Fruit fly (Drosophila melanogaster): Measurements from ENCODE around the gene CG43965.

Gene CG43965

DNA sequence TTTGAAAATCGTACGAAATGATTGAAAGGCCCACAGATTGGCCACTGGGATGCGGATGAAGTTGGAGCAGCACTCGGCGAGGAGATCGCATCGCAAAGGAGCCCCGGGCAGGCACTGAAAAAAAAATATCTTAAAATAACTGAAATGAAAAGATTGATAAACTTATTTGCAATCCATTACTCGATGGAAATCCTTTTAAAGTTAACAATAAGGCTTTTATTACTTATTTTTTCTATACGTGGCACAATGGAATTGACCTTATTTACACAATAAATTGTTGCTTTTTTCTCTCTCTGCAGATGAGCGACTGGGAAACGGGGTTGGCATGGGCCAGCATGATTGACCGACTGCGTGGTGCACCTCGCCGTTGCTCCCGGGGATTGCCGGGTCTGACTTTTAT lies 25.7 kb upstream of the CG43965 start (continued):
- TF ChIP-seq Hr78 (GFP tag; optimal IDR thresholded peaks at IDR 0.05): peak in 1 of 2 experiments; percentile 35
- TF ChIP-seq Sox100B (GFP tag; optimal IDR thresholded peaks at IDR 0.05): peak; percentile 58
- TF ChIP-seq CG6689 (GFP tag; IDR thresholded peaks at IDR 0.05): peak; percentile 67
- TF ChIP-seq pb (GFP tag; optimal IDR thresholded peaks at IDR 0.05): peak; percentile 24
- TF ChIP-seq gsb-n (tag; optimal IDR thresholded peaks at IDR 0.05): peak; percentile 42
- TF ChIP-seq az2 (GFP tag; optimal IDR thresholded peaks at IDR 0.05): peak; percentile 61
- TF ChIP-seq so (GFP tag; IDR thresholded peaks at IDR 0.05): peak; percentile 59; the same call in 2 of the 3 replicates
- peak; percentile 41 for TF ChIP-seq jumu (GFP tag; optimal IDR thresholded peaks at IDR 0.05)
- TF ChIP-seq chif (GFP tag; optimal IDR thresholded peaks at IDR 0.05): peak in 1 of 2 experiments; percentile 39
- TF ChIP-seq CG8359 (GFP tag; optimal IDR thresholded peaks at IDR 0.05; ENCODE audit: borderline replicate concordance): peak; percentile 14
- peak; percentile 12 for TF ChIP-seq run (tag; optimal IDR thresholded peaks at IDR 0.05)
- TF ChIP-seq CG11695 (GFP tag; IDR thresholded peaks at IDR 0.05): peak; percentile 50; the same call in 1 of the 3 replicates
- TF ChIP-seq CG6683 (GFP tag; optimal IDR thresholded peaks at IDR 0.05): no peak
- peak; percentile 49; the same call in 1 of the 3 replicates for TF ChIP-seq Mrtf (GFP tag; IDR thresholded peaks at IDR 0.05)
- no peak for TF ChIP-seq pzg (GFP tag; optimal IDR thresholded peaks at IDR 0.05)
- TF ChIP-seq wor (GFP tag; IDR thresholded peaks at IDR 0.05): peak; percentile 68
- no peak for TF ChIP-seq CG2120 (GFP tag; optimal IDR thresholded peaks at IDR 0.05)
- TF ChIP-seq phol (tag; optimal IDR thresholded peaks at IDR 0.05): peak; percentile 70
- peak; percentile 49 for TF ChIP-seq B-H1 (GFP tag; IDR thresholded peaks at IDR 0.05)
- peak; percentile 70 for TF ChIP-seq ttk (GFP tag; IDR thresholded peaks at IDR 0.05)
- TF ChIP-seq CG32767 (GFP tag; IDR thresholded peaks at IDR 0.05): 0 out of 2 replicates have a peak, but pooled peaks have one; percentile 19
- no peak for TF ChIP-seq sc (optimal IDR thresholded peaks at IDR 0.05)
- peak; percentile 36 for TF ChIP-seq sc (GFP tag; optimal IDR thresholded peaks at IDR 0.05)
- TF ChIP-seq Hsf (GFP tag; optimal IDR thresholded peaks at IDR 0.05): peak; percentile 32
- TF ChIP-seq sens (GFP tag): peak; percentile 87
- TF ChIP-seq fd96Cb (tag; optimal IDR thresholded peaks at IDR 0.05): peak; percentile 63
- peak; percentile 17 for TF ChIP-seq NfI (GFP tag; optimal IDR thresholded peaks at IDR 0.05)
- peak; percentile 47 for TF ChIP-seq CG4707 (GFP tag; optimal IDR thresholded peaks at IDR 0.05)
- TF ChIP-seq CG14014 (GFP tag; IDR thresholded peaks at IDR 0.05): 0 out of 2 replicates have a peak, but pooled peaks have one; percentile 23
- TF ChIP-seq Drgx (GFP tag; IDR thresholded peaks at IDR 0.05): peak; percentile 71
- TF ChIP-seq aop (GFP tag; IDR thresholded peaks at IDR 0.05): no peak
- TF ChIP-seq Pdp1 (GFP tag; optimal IDR thresholded peaks at IDR 0.05): peak; percentile 17 to 33
- TF ChIP-seq D19A (tag; optimal IDR thresholded peaks at IDR 0.05): peak; percentile 44
- TF ChIP-seq ewg (GFP tag; optimal IDR thresholded peaks at IDR 0.05): peak; percentile 44
- TF ChIP-seq CG11504 (tag; optimal IDR thresholded peaks at IDR 0.05): peak; percentile 73
- TF ChIP-seq odd (GFP tag; optimal IDR thresholded peaks at IDR 0.05): peak; percentile 20
- peak; percentile 55 for TF ChIP-seq CG8924 (tag; optimal IDR thresholded peaks at IDR 0.05)
- peak; percentile 44 for TF ChIP-seq ssp (GFP tag; IDR thresholded peaks at IDR 0.05)
- TF ChIP-seq NC2β (GFP tag; optimal IDR thresholded peaks at IDR 0.05): peak; percentile 12
- TF ChIP-seq HmgZ (tag; optimal IDR thresholded peaks at IDR 0.05): no peak
- TF ChIP-seq Hr51 (GFP tag; optimal IDR thresholded peaks at IDR 0.05): peak in 1 of 2 experiments; percentile 71
- 0 out of 2 replicates have a peak, but pooled peaks have one; percentile 18 for TF ChIP-seq E2f1 (GFP tag; IDR thresholded peaks at IDR 0.05)
- peak; percentile 9 for TF ChIP-seq Chrac-16 (GFP tag; optimal IDR thresholded peaks at IDR 0.05)
- peak; percentile 56 for TF ChIP-seq CG2712 (tag; optimal IDR thresholded peaks at IDR 0.05)
- TF ChIP-seq Nf-YA (GFP tag; IDR thresholded peaks at IDR 0.05): peak; percentile 40; the same call in 1 of the 2 replicates
- TF ChIP-seq CG18619 (GFP tag; optimal IDR thresholded peaks at IDR 0.05): peak; percentile 12
- TF ChIP-seq CG6254 (GFP tag; optimal IDR thresholded peaks at IDR 0.05): peak; percentile 18
- TF ChIP-seq CG1602 (GFP tag; optimal IDR thresholded peaks at IDR 0.05): peak; percentile 5
- no peak for TF ChIP-seq CG33213 (GFP tag; optimal IDR thresholded peaks at IDR 0.05)
- TF ChIP-seq CG7556 (GFP tag; optimal IDR thresholded peaks at IDR 0.05): peak; percentile 47
